Fruit fly (Drosophila melanogaster): ENCODE measurements around the gene Toll-9.
A peak's percentile ranks its signal among the peaks of the same experiment; 100 is the strongest.

DNA sequence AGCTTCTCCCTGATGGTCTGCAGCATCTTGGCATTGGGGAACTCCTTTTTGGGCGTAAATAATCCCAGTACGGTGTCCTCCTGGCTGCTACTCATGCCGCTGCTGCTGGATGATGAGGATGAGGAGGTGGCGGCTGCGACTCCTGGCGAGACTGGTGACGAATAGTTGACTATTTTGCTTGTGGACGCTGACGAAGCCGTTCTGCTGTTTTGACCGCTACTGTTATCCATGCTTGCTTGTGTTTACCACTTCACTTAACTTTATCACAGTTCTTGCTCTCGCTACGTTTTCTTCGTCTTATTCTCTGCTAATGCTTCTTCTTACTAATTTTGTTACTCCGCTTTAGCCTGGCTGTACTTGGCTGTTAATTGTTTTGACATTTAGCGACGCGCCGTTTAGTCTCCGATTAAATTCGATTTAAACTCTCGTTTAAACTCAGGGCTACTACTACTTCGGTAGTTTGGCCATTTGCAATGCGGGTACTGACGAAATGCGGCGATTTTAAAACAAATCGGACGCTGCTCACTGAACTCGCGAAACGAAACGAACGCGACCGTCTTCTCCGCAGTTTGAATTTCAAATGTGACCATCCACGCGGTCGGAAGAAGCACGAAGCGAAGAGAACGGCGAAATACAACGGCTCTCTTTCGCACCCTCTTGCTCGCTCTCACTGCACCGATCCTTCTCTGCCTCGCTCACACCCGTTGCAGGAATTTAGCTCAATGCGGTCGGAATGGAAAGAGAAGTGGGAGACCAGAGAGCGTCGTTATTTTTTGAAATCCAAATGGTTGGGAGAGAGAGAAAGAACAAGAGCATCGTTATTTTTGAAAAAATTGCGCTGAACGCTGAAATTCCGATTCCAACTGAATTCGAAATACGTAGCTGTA, 34.7 kb upstream of the Toll-9 start, which contains the start of gene trbl:
- TF ChIP-seq net (GFP tag; optimal IDR thresholded peaks at IDR 0.05), result peak; percentile 58
- no peak for TF ChIP-seq esn (GFP tag; optimal IDR thresholded peaks at IDR 0.05)
- TF ChIP-seq CG6792 (GFP tag; optimal IDR thresholded peaks at IDR 0.05), result no peak
